Fruit fly (Drosophila melanogaster): ENCODE results near the gene CG43373.

Gene CG43373

DNA sequence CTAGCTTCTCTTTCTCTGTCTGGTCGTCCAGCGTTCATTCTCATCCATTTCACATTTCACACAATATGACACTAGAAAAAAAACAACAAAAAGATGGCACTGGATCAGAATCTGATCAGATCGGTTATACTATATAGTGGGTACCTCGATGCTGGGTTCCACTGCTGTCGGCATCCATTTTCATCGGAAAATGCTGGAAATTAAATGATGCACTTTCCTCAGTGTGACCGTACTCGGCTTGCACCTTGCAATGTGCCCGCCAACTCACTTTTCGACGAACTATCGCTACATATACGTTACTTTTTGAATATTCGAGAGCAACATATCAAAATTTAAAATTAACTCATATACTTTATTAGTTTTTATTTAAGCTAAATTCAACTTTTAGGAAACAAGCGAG lies 47.7 kb upstream of the CG43373 start, which contains the start of gene tra:
Gene tra, minus strand, starts transcription at position 191 of the 400 bp plus-strand sequence.
- TF ChIP-seq CG10267 (tag; optimal IDR thresholded peaks at IDR 0.05) (peak; percentile 45), Dll (GFP tag; IDR thresholded peaks at IDR 0.05; ENCODE audit: partially characterized antibody) (peak; percentile 72; the same call in 3 of the 4 replicates), stc (GFP tag; IDR thresholded peaks at IDR 0.05) (no peak), D19A (tag; optimal IDR thresholded peaks at IDR 0.05) (no peak), CG12104 (GFP tag; optimal IDR thresholded peaks at IDR 0.05) (no peak), CG1792 (GFP tag; optimal IDR thresholded peaks at IDR 0.05) (no peak), cato (GFP tag; optimal IDR thresholded peaks at IDR 0.05; ENCODE audit: borderline replicate concordance) (no peak), org-1 (GFP tag; optimal IDR thresholded peaks at IDR 0.05) (no peak), CG30403 (GFP tag; optimal IDR thresholded peaks at IDR 0.05) (no peak), CG31388 (GFP tag; optimal IDR thresholded peaks at IDR 0.05) (no peak), CG3407 (GFP tag; optimal IDR thresholded peaks at IDR 0.05) (no peak), HmgD (GFP tag; optimal IDR thresholded peaks at IDR 0.05) (no peak), Hey (tag; optimal IDR thresholded peaks at IDR 0.05) (no peak), CG31365 (tag; optimal IDR thresholded peaks at IDR 0.05) (no peak), vfl (GFP tag; optimal IDR thresholded peaks at IDR 0.05) (no peak), vnd (GFP tag; IDR thresholded peaks at IDR 0.05; ENCODE audit: partially characterized antibody) (no peak), ranshi (GFP tag; IDR thresholded peaks at IDR 0.05) (no peak), CG18599 (GFP tag; optimal IDR thresholded peaks at IDR 0.05) (no peak), CG15073 (GFP tag; optimal IDR thresholded peaks at IDR 0.05) (no peak), CG43689 (GFP tag; IDR thresholded peaks at IDR 0.05) (no peak), CG10654 (GFP tag; optimal IDR thresholded peaks at IDR 0.05) (no peak), CG17186 (GFP tag; optimal IDR thresholded peaks at IDR 0.05) (peak; percentile 31), aop (GFP tag; IDR thresholded peaks at IDR 0.05) (no peak), CG6689 (GFP tag; IDR thresholded peaks at IDR 0.05) (no peak), PHDP (tag; optimal IDR thresholded peaks at IDR 0.05) (no peak), CG17359 (tag; optimal IDR thresholded peaks at IDR 0.05) (no peak), CG15696 (tag; optimal IDR thresholded peaks at IDR 0.05) (no peak), eyg (GFP tag; optimal IDR thresholded peaks at IDR 0.05) (no peak), CG13287 (GFP tag; IDR thresholded peaks at IDR 0.05; ENCODE audit: partially characterized antibody) (peak; percentile 74), jigr1 (GFP tag; IDR thresholded peaks at IDR 0.05) (no peak), CG10431 (GFP tag; optimal IDR thresholded peaks at IDR 0.05) (no peak), ac (GFP tag; optimal IDR thresholded peaks at IDR 0.05) (no peak), tup (GFP tag; optimal IDR thresholded peaks at IDR 0.05) (no peak), CG11504 (tag; optimal IDR thresholded peaks at IDR 0.05) (no peak), chinmo (GFP tag; IDR thresholded peaks at IDR 0.05; ENCODE audit: partially characterized antibody) (peak; percentile 88; the same call in 2 of the 4 replicates), CG8290 (GFP tag; optimal IDR thresholded peaks at IDR 0.05) (no peak), CG8290 (tag; optimal IDR thresholded peaks at IDR 0.05) (no peak), Spps (tag; optimal IDR thresholded peaks at IDR 0.05) (no peak), ab (GFP tag; optimal IDR thresholded peaks at IDR 0.05) (no peak), CG7745 (tag; optimal IDR thresholded peaks at IDR 0.05) (no peak), sisA (GFP tag; IDR thresholded peaks at IDR 0.05) (no peak), repo (GFP tag; optimal IDR thresholded peaks at IDR 0.05) (no peak), Asciz (GFP tag; optimal IDR thresholded peaks at IDR 0.05) (no peak), fd3F (GFP tag; optimal IDR thresholded peaks at IDR 0.05) (no peak), MESR4 (GFP tag; optimal IDR thresholded peaks at IDR 0.05) (peak; percentile 82), CG9876 (GFP tag; optimal IDR thresholded peaks at IDR 0.05) (no peak), CG12236 (GFP tag; optimal IDR thresholded peaks at IDR 0.05) (no peak), slbo (GFP tag; IDR thresholded peaks at IDR 0.05) (no peak), Hand (GFP tag; optimal IDR thresholded peaks at IDR 0.05) (no peak), CG10565 (GFP tag; optimal IDR thresholded peaks at IDR 0.05) (no peak), nmo (GFP tag; optimal IDR thresholded peaks at IDR 0.05) (peak; percentile 12), Fer2 (tag; optimal IDR thresholded peaks at IDR 0.05) (no peak)
